Worm (Caenorhabditis elegans) whole organism, L2 larva: ENCODE data around the gene srg-21.

Experiments used
- Y55F3AM.14 ChIP-seq: fragments of 200-800 bp; sonication (Bioruptor generic); optimal IDR thresholded peaks from 2 replicates; lab custom pipeline; 2018; ENCODE audit warnings: mild to moderate bottlenecking, missing genetic modification characterization, missing compliant biosample characterization
- ceh-82 ChIP-seq: fragments of 150-350 bp; optimal IDR thresholded peaks from 2 replicates; lab custom pipeline; 2014; ENCODE audit warnings: missing biosample characterization, missing genetic modification characterization
- elt-3 ChIP-seq: sonication (generic microtip); optimal IDR thresholded peaks from 2 replicates; lab custom pipeline; 2017; ENCODE audit warnings: missing biosample characterization, missing genetic modification characterization
- lin-13 ChIP-seq: fragments of 150-350 bp; optimal IDR thresholded peaks from 2 replicates; lab custom pipeline; 2014; ENCODE audit warnings: missing biosample characterization, missing genetic modification reagents, missing genetic modification characterization
- mab-5 ChIP-seq: fragments of 150-350 bp; optimal IDR thresholded peaks from 2 replicates; lab custom pipeline; 2014; ENCODE audit warnings: missing biosample characterization, missing genetic modification characterization
- nhr-6 ChIP-seq: fragments of 150-350 bp; optimal IDR thresholded peaks from 2 replicates; lab custom pipeline; 2014; ENCODE audit warnings: missing biosample characterization, missing genetic modification characterization
- unc-39 ChIP-seq: fragments of 150-350 bp; optimal IDR thresholded peaks from 2 replicates; lab custom pipeline; 2014; ENCODE audit warnings: missing biosample characterization, missing genetic modification characterization
- ztf-11 ChIP-seq: sonication (generic microtip); optimal IDR thresholded peaks from 2 replicates; lab custom pipeline; 2017; ENCODE audit warnings: missing biosample characterization, missing genetic modification characterization

- TF ChIP-seq mab-5 (tag; lab: Kevin White, UChicago) = no peak
- TF ChIP-seq elt-3 (tag; lab: Kevin White, UChicago) = no peak
- TF ChIP-seq ceh-82 (tag; lab: Kevin White, UChicago) = no peak
- TF ChIP-seq Y55F3AM.14 (GFP tag; lab: Kevin White, UChicago) = no peak
- TF ChIP-seq ztf-11 (tag; lab: Kevin White, UChicago) = no peak
- no peak for TF ChIP-seq unc-39 (tag; lab: Kevin White, UChicago)
- no peak for TF ChIP-seq nhr-6 (tag; lab: Kevin White, UChicago)
- no peak for TF ChIP-seq lin-13 (GFP tag; lab: Kevin White, UChicago)
Measured at ce11 chrII:3123206-3123605, 32.0 kb upstream of the srg-21 start, which contains the start of gene srh-71.
